Fruit fly (Drosophila melanogaster) whole organism, embryonic: ENCODE results near the gene CG32436.

ENCODE experiments used
- CG10147 ChIP-seq: fragments of 200-800 bp; sonication (Bioruptor generic); optimal IDR thresholded peaks from 2 replicates; lab custom pipeline; 2019; ENCODE audit warnings: missing biosample characterization, mild to moderate bottlenecking, missing genetic modification characterization, moderate library complexity
- CG1024 ChIP-seq: fragments of 200-800 bp; sonication (Bioruptor generic); IDR thresholded peaks from 2 replicates; pipeline ENCODE4 v1.3.6; 2022; ENCODE audit warnings: missing biosample characterization, missing genetic modification characterization
- CG10366 ChIP-seq: fragments of 200-800 bp; sonication (Bioruptor generic); IDR thresholded peaks from 2 replicates; pipeline ENCODE4 v1.3.6; 2022; ENCODE audit warnings: missing biosample characterization, missing genetic modification characterization
- CG10565 ChIP-seq: fragments of 200-800 bp; sonication (Bioruptor generic); optimal IDR thresholded peaks from 3 replicates; lab custom pipeline; 2016; ENCODE audit warnings: missing biosample characterization, mild to moderate bottlenecking, missing genetic modification characterization
- CG11504 ChIP-seq: fragments of 200-800 bp; sonication (Bioruptor generic); optimal IDR thresholded peaks from 3 replicates; lab custom pipeline; 2019; ENCODE audit warnings: missing biosample characterization, mild to moderate bottlenecking, missing genetic modification characterization, moderate library complexity
- CG12155 ChIP-seq: fragments of 200-800 bp; sonication (Bioruptor generic); optimal IDR thresholded peaks from 3 replicates; lab custom pipeline; 2016; ENCODE audit warnings: missing biosample characterization, missing genetic modification characterization
- CG1602 ChIP-seq: fragments of 200-800 bp; sonication (Bioruptor generic); optimal IDR thresholded peaks from 3 replicates; lab custom pipeline; 2016; ENCODE audit warnings: missing biosample characterization, missing genetic modification characterization
- CG16813 ChIP-seq: fragments of 200-800 bp; sonication (Bioruptor generic); IDR thresholded peaks from 3 replicates; pipeline ENCODE4 v1.3.6; 2022; ENCODE audit warnings: missing biosample characterization, missing genetic modification characterization; ENCODE audit not compliant: partially characterized antibody
- CG3163 ChIP-seq: fragments of 200-800 bp; sonication (Bioruptor generic); optimal IDR thresholded peaks from 3 replicates; lab custom pipeline; 2016; ENCODE audit warnings: missing biosample characterization, missing genetic modification characterization
- CG4854 ChIP-seq: fragments of 200-800 bp; sonication (Bioruptor generic); optimal IDR thresholded peaks from 2 replicates; lab custom pipeline; 2016; ENCODE audit warnings: missing biosample characterization, missing genetic modification characterization, inconsistent platforms
- CG6683 ChIP-seq: fragments of 200-800 bp; sonication (Bioruptor generic); optimal IDR thresholded peaks from 2 replicates; lab custom pipeline; 2017; ENCODE audit warnings: missing biosample characterization, mild to moderate bottlenecking, missing genetic modification characterization, missing genetic modification reagents
- CG6854 ChIP-seq: fragments of 200-800 bp; sonication (Bioruptor generic); optimal IDR thresholded peaks from 3 replicates; lab custom pipeline; 2017; ENCODE audit warnings: missing biosample characterization, mild to moderate bottlenecking, missing genetic modification characterization
- CG7372 ChIP-seq: fragments of 200-800 bp; sonication (Bioruptor generic); IDR thresholded peaks from 2 replicates; pipeline ENCODE4 v1.3.6; 2022; ENCODE audit warnings: missing biosample characterization, missing genetic modification characterization
- CG9727 ChIP-seq: fragments of 200-800 bp; sonication (Bioruptor generic); optimal IDR thresholded peaks from 3 replicates; lab custom pipeline; 2017; ENCODE audit warnings: missing biosample characterization, mild to moderate bottlenecking, missing genetic modification characterization
- CHES-1-like ChIP-seq: fragments of 200-800 bp; sonication (Bioruptor generic); optimal IDR thresholded peaks from 2 replicates; lab custom pipeline; 2016; ENCODE audit warnings: missing biosample characterization, missing genetic modification characterization
- Camta ChIP-seq: fragments of 200-800 bp; sonication (Bioruptor generic); optimal IDR thresholded peaks from 2 replicates; lab custom pipeline; 2016; ENCODE audit warnings: missing biosample characterization, missing genetic modification characterization
- D19A ChIP-seq: fragments of 200-800 bp; optimal IDR thresholded peaks from 3 replicates; lab custom pipeline; 2019; ENCODE audit warnings: missing biosample characterization, mild to moderate bottlenecking, missing genetic modification characterization, moderate library complexity
- Dad ChIP-seq: fragments of 200-800 bp; sonication (Bioruptor generic); optimal IDR thresholded peaks from 3 replicates; lab custom pipeline; 2016; ENCODE audit warnings: missing biosample characterization, missing genetic modification characterization
- GATAe ChIP-seq: fragments of 200-800 bp; sonication (Bioruptor generic); conservative IDR thresholded peaks from 2 replicates; pipeline ENCODE4 v1.3.6; 2022; ENCODE audit warnings: missing biosample characterization, missing genetic modification characterization
- H15 ChIP-seq: fragments of 200-800 bp; sonication (Bioruptor generic); IDR thresholded peaks from 3 replicates; pipeline ENCODE4 v1.3.6; 2022; ENCODE audit warnings: missing biosample characterization, missing genetic modification characterization
- Jarid2 ChIP-seq: fragments of 200-800 bp; sonication (Bioruptor generic); optimal IDR thresholded peaks from 3 replicates; lab custom pipeline; 2017; ENCODE audit warnings: mild to moderate bottlenecking, missing biosample characterization, missing genetic modification reagents, missing genetic modification characterization
- MBD-R2 ChIP-seq: fragments of 200-800 bp; sonication (Bioruptor generic); IDR thresholded peaks from 2 replicates; pipeline ENCODE4 v1.3.6; 2022; ENCODE audit warnings: missing biosample characterization, missing genetic modification characterization
- NC2α ChIP-seq: fragments of 200-800 bp; sonication (Bioruptor generic); optimal IDR thresholded peaks from 2 replicates; lab custom pipeline; 2016; ENCODE audit warnings: missing biosample characterization, missing genetic modification characterization
- Sry-δ ChIP-seq: fragments of 200-800 bp; sonication (Bioruptor generic); optimal IDR thresholded peaks from 2 replicates; lab custom pipeline; 2016; ENCODE audit warnings: missing biosample characterization, missing genetic modification characterization
- Trl ChIP-seq, 3 experiments: fragments of >200 bp in 2 of 3; fragments of 200-800 bp in 1 of 3; sonication (Bioruptor generic) in 1 of 3; optimal IDR thresholded peaks; 2 replicates in 1 of 3; 3 replicates in 2 of 3; lab custom pipeline; 2016 to 2017; ENCODE audit warnings: missing biosample characterization in 1 of 3, missing genetic modification characterization in 1 of 3
- Vsx1 ChIP-seq: fragments of 200-800 bp; sonication (Bioruptor generic); optimal IDR thresholded peaks from 2 replicates; lab custom pipeline; 2017; ENCODE audit warnings: missing biosample characterization, mild to moderate bottlenecking, missing genetic modification characterization, missing genetic modification reagents
- ase ChIP-seq: fragments of 200-800 bp; sonication (Bioruptor generic); IDR thresholded peaks from 3 replicates; pipeline ENCODE4 v1.3.6; 2022; ENCODE audit warnings: missing biosample characterization, missing genetic modification characterization
- az2 ChIP-seq: fragments of 200-800 bp; sonication (Bioruptor generic); optimal IDR thresholded peaks from 3 replicates; lab custom pipeline; 2016; ENCODE audit warnings: missing biosample characterization, missing genetic modification characterization
- bab2 ChIP-seq: fragments of 200-800 bp; sonication (Bioruptor generic); optimal IDR thresholded peaks from 2 replicates; lab custom pipeline; 2016; ENCODE audit warnings: missing biosample characterization, missing genetic modification characterization
- cato ChIP-seq: fragments of 200-800 bp; sonication (Bioruptor generic); optimal IDR thresholded peaks from 2 replicates; lab custom pipeline; 2016; ENCODE audit warnings: missing biosample characterization, missing genetic modification characterization, borderline replicate concordance
- dmrt11E ChIP-seq: fragments of 200-800 bp; sonication (Bioruptor generic); optimal IDR thresholded peaks from 3 replicates; lab custom pipeline; 2018; ENCODE audit warnings: missing biosample characterization, mild to moderate bottlenecking, missing genetic modification characterization, moderate library complexity
- dmrt99B ChIP-seq: fragments of 200-800 bp; sonication (Bioruptor generic); optimal IDR thresholded peaks from 2 replicates; lab custom pipeline; 2018; ENCODE audit warnings: missing biosample characterization, mild to moderate bottlenecking, missing genetic modification characterization, moderate library complexity
- ems ChIP-seq: fragments of 200-800 bp; sonication (Bioruptor generic); optimal IDR thresholded peaks from 3 replicates; lab custom pipeline; 2016; ENCODE audit warnings: missing biosample characterization, missing genetic modification characterization
- fd96Cb ChIP-seq: fragments of 200-800 bp; sonication (Bioruptor generic); optimal IDR thresholded peaks from 2 replicates; lab custom pipeline; 2018; ENCODE audit warnings: missing biosample characterization, mild to moderate bottlenecking, missing genetic modification characterization, moderate library complexity
- grn ChIP-seq: fragments of 200-800 bp; sonication (Bioruptor generic); optimal IDR thresholded peaks from 3 replicates; lab custom pipeline; 2017; ENCODE audit warnings: missing biosample characterization, missing genetic modification characterization
- gsb ChIP-seq: fragments of 200-800 bp; sonication (Bioruptor generic); IDR thresholded peaks from 2 replicates; pipeline ENCODE4 v1.3.6; 2022; ENCODE audit warnings: missing biosample characterization, missing genetic modification characterization
- ham ChIP-seq: fragments of 200-800 bp; sonication (Bioruptor generic); IDR thresholded peaks from 2 replicates; pipeline ENCODE4 v1.3.6; 2022; ENCODE audit warnings: missing biosample characterization, missing genetic modification characterization
- jing ChIP-seq: fragments of 200-800 bp; sonication (Bioruptor generic); optimal IDR thresholded peaks from 2 replicates; lab custom pipeline; 2018; ENCODE audit warnings: missing biosample characterization, mild to moderate bottlenecking, missing genetic modification characterization
- luna ChIP-seq: fragments of 200-800 bp; sonication (Bioruptor generic); optimal IDR thresholded peaks from 2 replicates; lab custom pipeline; 2016; ENCODE audit warnings: missing biosample characterization, missing genetic modification characterization
- phol ChIP-seq: fragments of 200-800 bp; sonication (Bioruptor generic); optimal IDR thresholded peaks from 3 replicates; lab custom pipeline; 2018; ENCODE audit warnings: missing biosample characterization, mild to moderate bottlenecking, missing genetic modification characterization, moderate library complexity
- psq ChIP-seq: fragments of 200-800 bp; sonication (Bioruptor generic); optimal IDR thresholded peaks from 2 replicates; lab custom pipeline; 2017; ENCODE audit warnings: missing biosample characterization, missing genetic modification characterization
- sc ChIP-seq, 3 experiments: fragments of >200 bp in 2 of 3; fragments of 200-800 bp in 1 of 3; sonication (Bioruptor generic) in 1 of 3; optimal IDR thresholded peaks; 2 replicates in 2 of 3; 3 replicates in 1 of 3; lab custom pipeline; 2017; ENCODE audit warnings: mild to moderate bottlenecking in 1 of 3, missing biosample characterization in 1 of 3, missing genetic modification characterization in 1 of 3, missing genetic modification reagents in 1 of 3
- sens ChIP-seq: fragments of 200-800 bp; sonication (Bioruptor generic); peaks from one replicate; lab custom pipeline; 2016; ENCODE audit warnings: missing biosample characterization, missing genetic modification characterization
- seq ChIP-seq: fragments of 200-800 bp; sonication (Bioruptor generic); IDR thresholded peaks from 2 replicates; pipeline ENCODE4 v1.3.6; 2022; ENCODE audit warnings: missing biosample characterization, missing genetic modification characterization
- sqz ChIP-seq: fragments of 200-800 bp; sonication (Bioruptor generic); optimal IDR thresholded peaks from 3 replicates; lab custom pipeline; 2018; ENCODE audit warnings: missing biosample characterization, mild to moderate bottlenecking, missing genetic modification characterization
- twi ChIP-seq: fragments of 200-800 bp; optimal IDR thresholded peaks from 2 replicates; lab custom pipeline; 2019; ENCODE audit warnings: missing biosample characterization, mild to moderate bottlenecking, missing genetic modification characterization, moderate library complexity
- z ChIP-seq: fragments of 200-800 bp; sonication (Bioruptor generic); IDR thresholded peaks from 3 replicates; pipeline ENCODE4 v1.3.6; 2022; ENCODE audit warnings: missing biosample characterization, missing genetic modification characterization
- zfh2 ChIP-seq: fragments of 200-800 bp; sonication (Bioruptor generic); optimal IDR thresholded peaks from 2 replicates; lab custom pipeline; 2016; ENCODE audit warnings: missing biosample characterization, missing genetic modification characterization

CG32436 gene

dm6 chr3L:21380581-21381175 lies 36.8 kb downstream of the CG32436 start:
- TF ChIP-seq twi (tag; lab: Kevin White, UChicago) (no peak), CHES-1-like (no peak), CG12155 (GFP tag; lab: Kevin White, UChicago) (no peak), az2 (no peak), cato (GFP tag; lab: Kevin White, UChicago) (no peak), sens (GFP tag; lab: Kevin White, UChicago) (peak; percentile 25), Camta (no peak), CG7372 (GFP tag; lab: Robert Waterston, UW) (no peak), CG9727 (no peak), dmrt99B (tag; lab: Kevin White, UChicago) (peak; percentile 8), psq (GFP tag; lab: Kevin White, UChicago) (no peak), CG1024 (GFP tag; lab: Robert Waterston, UW) (no peak), H15 (GFP tag; lab: Robert Waterston, UW) (no peak), ase (no peak), grn (GFP tag; lab: Kevin White, UChicago) (no peak), CG10565 (GFP tag; lab: Kevin White, UChicago) (no peak), MBD-R2 (GFP tag; lab: Robert Waterston, UW) (no peak), D19A (tag; lab: Kevin White, UChicago) (peak; percentile 86), Jarid2 (no peak)

dm6 chr3L:21381746-21382145 lies 37.9 kb downstream of the CG32436 start:
- TF ChIP-seq CG10147 (GFP tag; lab: Kevin White, UChicago) (no peak), ham (GFP tag; lab: Robert Waterston, UW) (no peak), CG11504 (peak; percentile 95), Trl (optimal IDR thresholded peaks at IDR 0.05; lab: Kevin White, UChicago) (peak in 1 of 2 experiments; percentile 38), Trl (GFP tag; optimal IDR thresholded peaks at IDR 0.05; lab: Kevin White, UChicago) (no peak)
- TF ChIP-seq, all 482 proteins: peak for 2

DNA sequence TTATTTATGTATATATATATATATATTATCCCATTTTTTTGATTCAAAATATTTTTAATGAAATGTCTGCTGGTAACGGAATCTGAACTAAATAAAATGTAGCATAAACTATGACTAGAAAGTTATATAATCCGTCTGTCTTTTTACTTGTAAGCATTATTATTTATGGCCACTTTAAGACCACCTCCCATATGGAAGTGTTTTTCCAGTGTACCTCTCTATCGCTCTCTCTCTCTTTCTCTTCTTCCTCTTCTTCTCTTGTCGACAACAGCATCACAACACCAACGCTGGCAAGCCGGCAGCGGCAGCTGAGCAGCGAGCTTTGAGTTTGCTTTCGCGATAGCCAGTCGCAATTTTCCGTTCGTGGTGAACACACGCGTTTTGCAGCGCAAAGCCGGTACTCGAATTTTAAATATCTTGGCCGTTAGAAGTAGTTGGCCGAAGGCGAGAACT lies 38.4 kb downstream of the CG32436 start, which contains the start of gene rgn:
TSS of gene rgn (plus strand) at position 344 of the 453 bp plus-strand sequence.
- peak; percentile 59 for TF ChIP-seq zfh2 (GFP tag; lab: Kevin White, UChicago)
- TF ChIP-seq bab2: peak; percentile 45
- TF ChIP-seq ems: peak; percentile 53
- TF ChIP-seq GATAe (GFP tag; lab: Robert Waterston, UW): peak; percentile 43; the same call in 1 of the 2 replicates
- TF ChIP-seq CG4854: no peak
- TF ChIP-seq luna (GFP tag; lab: Kevin White, UChicago): peak; percentile 52
- peak; percentile 51; the same call in 1 of the 2 replicates for TF ChIP-seq gsb (GFP tag; lab: Robert Waterston, UW)
- TF ChIP-seq Sry-δ (GFP tag; lab: Kevin White, UChicago): peak; percentile 9
- TF ChIP-seq CG3163 (GFP tag; lab: Kevin White, UChicago): peak; percentile 87
- TF ChIP-seq fd96Cb: peak; percentile 64
- TF ChIP-seq seq (GFP tag; lab: Robert Waterston, UW): peak; percentile 71
- TF ChIP-seq jing (GFP tag; lab: Kevin White, UChicago): peak; percentile 42
- no peak for TF ChIP-seq NC2α (GFP tag; lab: Kevin White, UChicago)
- TF ChIP-seq phol (tag; lab: Kevin White, UChicago): peak; percentile 70
- no peak for TF ChIP-seq z
- TF ChIP-seq sqz (GFP tag; lab: Kevin White, UChicago): no peak
- TF ChIP-seq CG16813 (GFP tag; lab: Robert Waterston, UW): no peak
- TF ChIP-seq CG6683 (GFP tag; lab: Kevin White, UChicago): peak; percentile 75
- no peak for TF ChIP-seq Dad (GFP tag; lab: Kevin White, UChicago)
- TF ChIP-seq dmrt11E: no peak
- TF ChIP-seq sc (optimal IDR thresholded peaks at IDR 0.05; lab: Kevin White, UChicago): no peak
- no peak for TF ChIP-seq sc (GFP tag; optimal IDR thresholded peaks at IDR 0.05; lab: Kevin White, UChicago)
- peak; percentile 67 for TF ChIP-seq CG1602
- TF ChIP-seq CG10366 (GFP tag; lab: Robert Waterston, UW): peak; percentile 71
- no peak for TF ChIP-seq Vsx1 (GFP tag; lab: Kevin White, UChicago)
- peak; percentile 80 for TF ChIP-seq CG6854 (GFP tag; lab: Kevin White, UChicago)
